Worm (Caenorhabditis elegans): ENCODE results near the gene ZK616.1.

Gene ZK616.1

ce11 chrIV:5388477-5389065 lies 12.1 kb upstream of the ZK616.1 start, which contains the start of gene elo-6 (continued):
- TF ChIP-seq ztf-4 (tag; optimal IDR thresholded peaks at IDR 0.05) = no peak
- no peak for TF ChIP-seq zag-1 (tag; optimal IDR thresholded peaks at IDR 0.05)
- TF ChIP-seq nhr-237 (tag; optimal IDR thresholded peaks at IDR 0.05) = no peak
- TF ChIP-seq R02D3.7 (tag; optimal IDR thresholded peaks at IDR 0.05) = no peak
- no peak for TF ChIP-seq peb-1 (tag; optimal IDR thresholded peaks at IDR 0.05)
- TF ChIP-seq ZK546.5 (tag; optimal IDR thresholded peaks at IDR 0.05) = no peak
- no peak for TF ChIP-seq ceh-16 (tag; optimal IDR thresholded peaks at IDR 0.05)
- no peak for TF ChIP-seq nhr-12 (tag; optimal IDR thresholded peaks at IDR 0.05)
- no peak for TF ChIP-seq aly-2 (tag; optimal IDR thresholded peaks at IDR 0.05)
- no peak for TF ChIP-seq nhr-6 (tag; optimal IDR thresholded peaks at IDR 0.05)
- TF ChIP-seq ztf-1 (GFP tag; conservative IDR thresholded peaks at IDR 0.05) = no peak
- TF ChIP-seq F13H6.1 (tag; optimal IDR thresholded peaks at IDR 0.05) = peak; percentile 31
- no peak for TF ChIP-seq nhr-10 (tag; optimal IDR thresholded peaks at IDR 0.05)
- TF ChIP-seq mbf-1 (tag; optimal IDR thresholded peaks at IDR 0.05) = no peak
- TF ChIP-seq fos-1 (tag; optimal IDR thresholded peaks at IDR 0.05) = peak; percentile 57
- TF ChIP-seq dmd-4 (tag; optimal IDR thresholded peaks at IDR 0.05) = no peak

- TF ChIP-seq nhr-25 (tag; optimal IDR thresholded peaks at IDR 0.05) (peak; percentile 13), peb-1 (tag; optimal IDR thresholded peaks at IDR 0.05) (no peak), sem-4 (tag; optimal IDR thresholded peaks at IDR 0.05) (no peak), nhr-12 (tag; optimal IDR thresholded peaks at IDR 0.05) (no peak), alr-1 (tag; optimal IDR thresholded peaks at IDR 0.05) (no peak)
Measured at ce11 chrIV:5389951-5390350, 10.8 kb upstream of the ZK616.1 start.

- TF ChIP-seq mab-5 (tag; optimal IDR thresholded peaks at IDR 0.05) = no peak
- TF ChIP-seq Y55F3AM.14 (GFP tag; optimal IDR thresholded peaks at IDR 0.05) = no peak
Measured at ce11 chrIV:5391507-5392057, 9.1 kb upstream of the ZK616.1 start, which contains the start of the genes htp-1 and ZK616.5. TSS of gene htp-1 (minus strand) at chrIV:5391557. TSS of gene ZK616.5 (plus strand) at chrIV:5391929.

- TF ChIP-seq sma-3 (GFP tag; optimal IDR thresholded peaks at IDR 0.05) (no peak), lin-13 (GFP tag; optimal IDR thresholded peaks at IDR 0.05) (no peak), elt-1 (tag; optimal IDR thresholded peaks at IDR 0.05) (no peak), mbf-1 (tag; optimal IDR thresholded peaks at IDR 0.05) (no peak), fos-1 (tag; optimal IDR thresholded peaks at IDR 0.05) (peak; percentile 19), gmeb-1 (tag; optimal IDR thresholded peaks at IDR 0.05) (peak; percentile 40), nhr-10 (tag; optimal IDR thresholded peaks at IDR 0.05) (no peak), sma-9 (GFP tag; optimal IDR thresholded peaks at IDR 0.05) (peak; percentile 16), sma-9 (tag; optimal IDR thresholded peaks at IDR 0.05) (no peak)
Measured at ce11 chrIV:5393566-5393965, 7.1 kb upstream of the ZK616.1 start.

- no peak for TF ChIP-seq elt-3 (tag; optimal IDR thresholded peaks at IDR 0.05)
- no peak for TF ChIP-seq nhr-23 (tag; optimal IDR thresholded peaks at IDR 0.05)
- TF ChIP-seq unc-62 (GFP tag; optimal IDR thresholded peaks at IDR 0.05) = no peak
- peak; percentile 64 for TF ChIP-seq snpc-4 (tag; optimal IDR thresholded peaks at IDR 0.05)
- TF ChIP-seq sem-4 (tag; optimal IDR thresholded peaks at IDR 0.05) = peak; percentile 67
- TF ChIP-seq ceh-82 (tag; optimal IDR thresholded peaks at IDR 0.05) = no peak
- peak; percentile 60 for TF ChIP-seq nhr-129 (tag; optimal IDR thresholded peaks at IDR 0.05)
- TF ChIP-seq gmeb-1 (tag; optimal IDR thresholded peaks at IDR 0.05) = peak; percentile 85
- TF ChIP-seq nhr-12 (tag; optimal IDR thresholded peaks at IDR 0.05) = no peak
- peak; percentile 49 for TF ChIP-seq blmp-1 (tag; optimal IDR thresholded peaks at IDR 0.05; ENCODE audit: insufficient read depth)
- no peak for TF ChIP-seq peb-1 (tag; optimal IDR thresholded peaks at IDR 0.05)
- TF ChIP-seq nhr-10 (tag; optimal IDR thresholded peaks at IDR 0.05) = peak; percentile 74
- TF ChIP-seq crh-2 (tag; optimal IDR thresholded peaks at IDR 0.05) = peak; percentile 83
- peak; percentile 83 for TF ChIP-seq mab-5 (tag; optimal IDR thresholded peaks at IDR 0.05)
- TF ChIP-seq Y55F3AM.14 (GFP tag; optimal IDR thresholded peaks at IDR 0.05) = no peak
- no peak for TF ChIP-seq unc-39 (tag; optimal IDR thresholded peaks at IDR 0.05)
- TF ChIP-seq nhr-11 (tag; optimal IDR thresholded peaks at IDR 0.05) = no peak
- TF ChIP-seq mbf-1 (tag; optimal IDR thresholded peaks at IDR 0.05) = no peak
- TF ChIP-seq sma-3 (GFP tag; optimal IDR thresholded peaks at IDR 0.05) = peak; percentile 69
- peak; percentile 90 for TF ChIP-seq unc-55 (GFP tag; optimal IDR thresholded peaks at IDR 0.05)
- no peak for TF ChIP-seq mdl-1 (tag; optimal IDR thresholded peaks at IDR 0.05)
- TF ChIP-seq nhr-237 (tag; optimal IDR thresholded peaks at IDR 0.05) = no peak
- TF ChIP-seq nhr-25 (tag; optimal IDR thresholded peaks at IDR 0.05) = peak; percentile 74
- TF ChIP-seq ztf-4 (tag; optimal IDR thresholded peaks at IDR 0.05) = no peak
- TF ChIP-seq C34F6.9 (tag; optimal IDR thresholded peaks at IDR 0.05) = peak; percentile 90
- TF ChIP-seq zag-1 (tag; optimal IDR thresholded peaks at IDR 0.05) = peak; percentile 27
- TF ChIP-seq R02D3.7 (tag; optimal IDR thresholded peaks at IDR 0.05) = peak; percentile 25
- TF ChIP-seq lin-13 (GFP tag; optimal IDR thresholded peaks at IDR 0.05) = peak; percentile 77
- TF ChIP-seq ztf-11 (tag; optimal IDR thresholded peaks at IDR 0.05) = no peak
- TF ChIP-seq lin-39 (tag; optimal IDR thresholded peaks at IDR 0.05) = no peak
- peak; percentile 84 for TF ChIP-seq sma-9 (GFP tag; optimal IDR thresholded peaks at IDR 0.05)
- TF ChIP-seq sma-9 (tag; optimal IDR thresholded peaks at IDR 0.05) = no peak
- TF ChIP-seq lsy-2 (tag; optimal IDR thresholded peaks at IDR 0.05) = peak; percentile 87 to 92
- no peak for TF ChIP-seq ztf-1 (GFP tag; conservative IDR thresholded peaks at IDR 0.05)
Measured at ce11 chrIV:5394687-5395086, 6.0 kb upstream of the ZK616.1 start, which contains the start of the genes perm-3 and swsn-6. TSS of gene perm-3 (minus strand) at chrIV:5394804. TSS of gene swsn-6 (plus strand) at chrIV:5395033.

Data from whole organism, L2 larva.